Fruit fly (Drosophila melanogaster) whole organism, embryonic: ENCODE data around the gene wek.
A peak's percentile ranks its signal among the peaks of the same experiment; 100 is the strongest.

Experiments
- Adf1 ChIP-seq: fragments of 200-800 bp; sonication (Bioruptor generic); IDR thresholded peaks from 2 replicates; pipeline ENCODE4 v1.3.6; 2022; ENCODE audit warnings: missing biosample characterization, missing genetic modification characterization
- BtbVII ChIP-seq: fragments of 200-800 bp; sonication (Bioruptor generic); optimal IDR thresholded peaks from 3 replicates; lab custom pipeline; 2017; ENCODE audit warnings: missing biosample characterization, mild to moderate bottlenecking, missing genetic modification characterization
- C15 ChIP-seq: fragments of 200-800 bp; sonication (Bioruptor generic); IDR thresholded peaks from 3 replicates; pipeline ENCODE4 v1.3.6; 2022; ENCODE audit warnings: missing biosample characterization, missing genetic modification characterization
- CG11695 ChIP-seq: fragments of 200-800 bp; sonication (Bioruptor generic); IDR thresholded peaks from 3 replicates; pipeline ENCODE4 v1.3.6; 2022; ENCODE audit warnings: missing biosample characterization, missing genetic modification characterization
- CG11696 ChIP-seq: fragments of 200-800 bp; sonication (Bioruptor generic); IDR thresholded peaks from 2 replicates; pipeline ENCODE4 v1.3.6; 2022; ENCODE audit warnings: missing biosample characterization, missing genetic modification characterization
- CG12219 ChIP-seq: fragments of 200-800 bp; sonication (Bioruptor generic); optimal IDR thresholded peaks from 3 replicates; lab custom pipeline; 2018; ENCODE audit warnings: missing biosample characterization, mild to moderate bottlenecking, missing genetic modification characterization
- CG13287 ChIP-seq: fragments of 200-800 bp; sonication (Bioruptor generic); IDR thresholded peaks from 2 replicates; pipeline ENCODE4 v1.3.6; 2022; ENCODE audit warnings: missing biosample characterization, missing genetic modification characterization; ENCODE audit not compliant: partially characterized antibody
- CG14014 ChIP-seq: fragments of 200-800 bp; sonication (Bioruptor generic); IDR thresholded peaks from 2 replicates; pipeline ENCODE4 v1.3.6; 2022; ENCODE audit warnings: missing biosample characterization, missing genetic modification characterization
- CG17359 ChIP-seq: fragments of 200-800 bp; sonication (Bioruptor generic); optimal IDR thresholded peaks from 3 replicates; lab custom pipeline; 2018; ENCODE audit warnings: missing biosample characterization, mild to moderate bottlenecking, missing genetic modification characterization, moderate library complexity
- CG17361 ChIP-seq: fragments of 200-800 bp; sonication (Bioruptor generic); IDR thresholded peaks from 3 replicates; pipeline ENCODE4 v1.3.6; 2022; ENCODE audit warnings: missing biosample characterization, missing genetic modification characterization
- CG1792 ChIP-seq: fragments of 200-800 bp; sonication (Bioruptor generic); optimal IDR thresholded peaks from 2 replicates; lab custom pipeline; 2016; ENCODE audit warnings: missing biosample characterization, missing genetic modification characterization
- CG2199 ChIP-seq: fragments of 200-800 bp; sonication (Bioruptor generic); IDR thresholded peaks from 3 replicates; pipeline ENCODE4 v1.3.6; 2022; ENCODE audit warnings: missing biosample characterization, missing genetic modification characterization
- CG3163 ChIP-seq: fragments of 200-800 bp; sonication (Bioruptor generic); optimal IDR thresholded peaks from 3 replicates; lab custom pipeline; 2016; ENCODE audit warnings: missing biosample characterization, missing genetic modification characterization
- CG32532 ChIP-seq: fragments of 200-800 bp; sonication (Bioruptor generic); IDR thresholded peaks from 2 replicates; pipeline ENCODE4 v1.3.6; 2022; ENCODE audit warnings: missing biosample characterization, missing genetic modification characterization
- CG34422 ChIP-seq: fragments of 200-800 bp; sonication (Bioruptor generic); IDR thresholded peaks from 3 replicates; pipeline ENCODE4 v1.3.6; 2022; ENCODE audit warnings: missing biosample characterization, missing genetic modification characterization
- CG42726 ChIP-seq: fragments of 200-800 bp; sonication (Bioruptor generic); IDR thresholded peaks from 2 replicates; pipeline ENCODE4 v1.3.6; 2022; ENCODE audit warnings: missing biosample characterization, missing genetic modification characterization; ENCODE audit not compliant: partially characterized antibody
- CG6272 ChIP-seq: fragments of 200-800 bp; sonication (Bioruptor generic); IDR thresholded peaks from 2 replicates; pipeline ENCODE4 v1.3.6; 2022; ENCODE audit warnings: missing biosample characterization, missing genetic modification characterization
- CG6654 ChIP-seq: fragments of 200-800 bp; sonication (Bioruptor generic); optimal IDR thresholded peaks from 2 replicates; lab custom pipeline; 2017; ENCODE audit warnings: missing biosample characterization, mild to moderate bottlenecking, missing genetic modification characterization
- CG6765 ChIP-seq: fragments of 200-800 bp; sonication (Bioruptor generic); optimal IDR thresholded peaks from 3 replicates; lab custom pipeline; 2017; ENCODE audit warnings: missing biosample characterization, mild to moderate bottlenecking, missing genetic modification characterization
- CG6791 ChIP-seq: fragments of 200-800 bp; sonication (Bioruptor generic); IDR thresholded peaks from 3 replicates; pipeline ENCODE4 v1.3.6; 2022; ENCODE audit warnings: missing biosample characterization, missing genetic modification characterization; ENCODE audit not compliant: partially characterized antibody
- CG7786 ChIP-seq: fragments of 200-800 bp; sonication (Bioruptor generic); optimal IDR thresholded peaks from 2 replicates; lab custom pipeline; 2016; ENCODE audit warnings: missing biosample characterization, missing genetic modification characterization
- CG8924 ChIP-seq: fragments of 200-800 bp; optimal IDR thresholded peaks from 3 replicates; lab custom pipeline; 2019; ENCODE audit warnings: missing biosample characterization, mild to moderate bottlenecking, missing genetic modification characterization, moderate library complexity
- CG9932 ChIP-seq: fragments of 200-800 bp; sonication (Bioruptor generic); IDR thresholded peaks from 2 replicates; pipeline ENCODE4 v1.3.6; 2022; ENCODE audit warnings: missing biosample characterization, missing genetic modification characterization
- Camta ChIP-seq: fragments of 200-800 bp; sonication (Bioruptor generic); optimal IDR thresholded peaks from 2 replicates; lab custom pipeline; 2016; ENCODE audit warnings: missing biosample characterization, missing genetic modification characterization
- CrebB ChIP-seq: fragments of 200-800 bp; sonication (Bioruptor generic); optimal IDR thresholded peaks from 3 replicates; lab custom pipeline; 2018; ENCODE audit warnings: missing biosample characterization, mild to moderate bottlenecking, missing genetic modification characterization
- Doc3 ChIP-seq: fragments of 200-800 bp; sonication (Bioruptor generic); IDR thresholded peaks from 3 replicates; pipeline ENCODE4 v1.3.6; 2022; ENCODE audit warnings: missing biosample characterization, missing genetic modification characterization; ENCODE audit not compliant: partially characterized antibody
- ERR ChIP-seq: fragments of 200-800 bp; sonication (Bioruptor generic); optimal IDR thresholded peaks from 2 replicates; lab custom pipeline; 2016; ENCODE audit warnings: missing biosample characterization, missing genetic modification characterization
- Gsc ChIP-seq: fragments of 200-800 bp; sonication (Bioruptor generic); IDR thresholded peaks from 2 replicates; pipeline ENCODE4 v1.3.6; 2022; ENCODE audit warnings: missing biosample characterization, missing genetic modification characterization
- HmgZ ChIP-seq: fragments of 200-800 bp; sonication (Bioruptor generic); optimal IDR thresholded peaks from 2 replicates; lab custom pipeline; 2018; ENCODE audit warnings: missing biosample characterization, mild to moderate bottlenecking, missing genetic modification characterization
- Kr ChIP-seq: fragments of 200-800 bp; sonication (Bioruptor generic); optimal IDR thresholded peaks from 2 replicates; lab custom pipeline; 2017; ENCODE audit warnings: missing biosample characterization, mild to moderate bottlenecking, missing genetic modification characterization
- Meics ChIP-seq: fragments of 200-800 bp; sonication (Bioruptor generic); optimal IDR thresholded peaks from 2 replicates; lab custom pipeline; 2017; ENCODE audit warnings: missing biosample characterization, mild to moderate bottlenecking, missing genetic modification characterization
- NFAT ChIP-seq: fragments of 200-800 bp; sonication (Bioruptor generic); IDR thresholded peaks from 2 replicates; pipeline ENCODE4 v1.3.6; 2022; ENCODE audit warnings: missing biosample characterization, missing genetic modification characterization
- ac ChIP-seq: fragments of 200-800 bp; sonication (Bioruptor generic); optimal IDR thresholded peaks from 3 replicates; lab custom pipeline; 2017; ENCODE audit warnings: missing biosample characterization, mild to moderate bottlenecking, missing genetic modification characterization
- az2 ChIP-seq: fragments of 200-800 bp; sonication (Bioruptor generic); optimal IDR thresholded peaks from 3 replicates; lab custom pipeline; 2016; ENCODE audit warnings: missing biosample characterization, missing genetic modification characterization
- chif ChIP-seq, 2 experiments: fragments of 200-800 bp; sonication (Bioruptor generic); optimal IDR thresholded peaks; 3 replicates each; lab custom pipeline; 2016; ENCODE audit warnings: missing biosample characterization in 2 of 2, missing genetic modification characterization in 2 of 2
- gem ChIP-seq: fragments of 200-800 bp; sonication (Bioruptor generic); optimal IDR thresholded peaks from 2 replicates; lab custom pipeline; 2019; ENCODE audit warnings: missing biosample characterization, mild to moderate bottlenecking, missing genetic modification characterization, moderate library complexity
- gsb-n ChIP-seq: fragments of 200-800 bp; sonication (Bioruptor generic); optimal IDR thresholded peaks from 3 replicates; lab custom pipeline; 2018; ENCODE audit warnings: missing biosample characterization, mild to moderate bottlenecking, missing genetic modification characterization
- h ChIP-seq: fragments of >200 bp; optimal IDR thresholded peaks from 2 replicates; lab custom pipeline; 2017
- kay ChIP-seq: fragments of 200-800 bp; sonication (Bioruptor generic); optimal IDR thresholded peaks from 2 replicates; lab custom pipeline; 2016; ENCODE audit warnings: missing biosample characterization, missing genetic modification characterization
- ken ChIP-seq: fragments of 200-800 bp; sonication (Bioruptor generic); IDR thresholded peaks from 3 replicates; pipeline ENCODE4 v1.3.6; 2022; ENCODE audit warnings: missing biosample characterization, missing genetic modification characterization
- kni ChIP-seq: fragments of 200-800 bp; sonication (Bioruptor generic); optimal IDR thresholded peaks from 3 replicates; lab custom pipeline; 2017; ENCODE audit warnings: mild to moderate bottlenecking, missing biosample characterization, missing genetic modification reagents, missing genetic modification characterization
- lbe ChIP-seq: fragments of 200-800 bp; sonication (Bioruptor generic); optimal IDR thresholded peaks from 2 replicates; lab custom pipeline; 2016; ENCODE audit warnings: missing biosample characterization, mild to moderate bottlenecking, missing genetic modification characterization
- nerfin-2 ChIP-seq: fragments of 200-800 bp; sonication (Bioruptor generic); IDR thresholded peaks from 2 replicates; pipeline ENCODE4 v1.3.6; 2022; ENCODE audit warnings: missing biosample characterization, missing genetic modification characterization; ENCODE audit not compliant: partially characterized antibody
- pfk ChIP-seq: fragments of 200-800 bp; sonication (Bioruptor generic); optimal IDR thresholded peaks from 2 replicates; lab custom pipeline; 2018; ENCODE audit warnings: missing biosample characterization, mild to moderate bottlenecking, missing genetic modification characterization, moderate library complexity
- seq ChIP-seq: fragments of 200-800 bp; sonication (Bioruptor generic); IDR thresholded peaks from 2 replicates; pipeline ENCODE4 v1.3.6; 2022; ENCODE audit warnings: missing biosample characterization, missing genetic modification characterization
- sr ChIP-seq: fragments of 200-800 bp; sonication (Bioruptor generic); IDR thresholded peaks from 3 replicates; pipeline ENCODE4 v1.3.6; 2022; ENCODE audit warnings: missing biosample characterization, missing genetic modification characterization
- stc ChIP-seq: fragments of 200-800 bp; sonication (Bioruptor generic); IDR thresholded peaks from 2 replicates; pipeline ENCODE4 v1.3.6; 2022; ENCODE audit warnings: missing biosample characterization, missing genetic modification characterization
- unc-4 ChIP-seq: fragments of 200-800 bp; sonication (Bioruptor generic); IDR thresholded peaks from 2 replicates; pipeline ENCODE4 v1.3.6; 2022; ENCODE audit warnings: missing biosample characterization, missing genetic modification characterization; ENCODE audit not compliant: partially characterized antibody
- vnd ChIP-seq: fragments of 200-800 bp; sonication (Bioruptor generic); IDR thresholded peaks from 3 replicates; pipeline ENCODE4 v1.3.6; 2022; ENCODE audit warnings: missing biosample characterization, missing genetic modification characterization; ENCODE audit not compliant: partially characterized antibody
- zen2 ChIP-seq: fragments of 200-800 bp; sonication (Bioruptor generic); IDR thresholded peaks from 3 replicates; pipeline ENCODE4 v1.3.6; 2022; ENCODE audit warnings: missing biosample characterization, missing genetic modification characterization; ENCODE audit not compliant: partially characterized antibody

The wek gene

dm6 chr2L:15762466-15762865, 5.7 kb downstream of the wek start, which contains the start of gene Gli (continued):
- TF ChIP-seq C15 (GFP tag; lab: Robert Waterston, UW): no peak
- peak; percentile 50; the same call in 1 of the 2 replicates for TF ChIP-seq seq (GFP tag; lab: Robert Waterston, UW)
- peak; percentile 58 for TF ChIP-seq BtbVII (GFP tag; lab: Kevin White, UChicago)
- TF ChIP-seq CG34422 (GFP tag; lab: Robert Waterston, UW): peak; percentile 75; the same call in 2 of the 3 replicates
- peak; percentile 22 for TF ChIP-seq CG1792 (GFP tag; lab: Kevin White, UChicago)
- TF ChIP-seq CG8924 (tag; lab: Kevin White, UChicago): no peak
- TF ChIP-seq chif (GFP tag; optimal IDR thresholded peaks at IDR 0.05; lab: Kevin White, UChicago): no peak
- TF ChIP-seq az2 (GFP tag; lab: Kevin White, UChicago): no peak
- no peak for TF ChIP-seq CG6272 (GFP tag; lab: Robert Waterston, UW)
- TF ChIP-seq Kr: no peak
- 0 out of 3 replicates have a peak, but pooled peaks have one; percentile 36 for TF ChIP-seq zen2 (GFP tag; lab: Robert Waterston, UW)
- TF ChIP-seq CG2199 (GFP tag; lab: Robert Waterston, UW): peak; percentile 31; the same call in 1 of the 3 replicates
- peak; percentile 51; the same call in 1 of the 3 replicates for TF ChIP-seq sr (GFP tag; lab: Robert Waterston, UW)
- TF ChIP-seq kay: peak; percentile 21
- peak; percentile 52 for TF ChIP-seq unc-4 (GFP tag; lab: Robert Waterston, UW)
- no peak for TF ChIP-seq CG12219 (GFP tag; lab: Kevin White, UChicago)
- peak; percentile 46 for TF ChIP-seq pfk (GFP tag; lab: Kevin White, UChicago)
- peak; percentile 25 for TF ChIP-seq ERR (GFP tag; lab: Kevin White, UChicago)
- TF ChIP-seq CG11696 (GFP tag; lab: Robert Waterston, UW): 0 out of 2 replicates have a peak, but pooled peaks have one; percentile 21
- TF ChIP-seq nerfin-2: 0 out of 2 replicates have a peak, but pooled peaks have one; percentile 47
- peak; percentile 72 for TF ChIP-seq CG13287 (GFP tag; lab: Robert Waterston, UW)
- peak; percentile 50; the same call in 1 of the 3 replicates for TF ChIP-seq CG6791
- TF ChIP-seq CrebB (tag; lab: Kevin White, UChicago): peak; percentile 65
- peak; percentile 77 for TF ChIP-seq Adf1 (GFP tag; lab: Robert Waterston, UW)
- TF ChIP-seq gsb-n (tag; lab: Kevin White, UChicago): no peak
- TF ChIP-seq CG17359: peak; percentile 29
- TF ChIP-seq Gsc (GFP tag; lab: Robert Waterston, UW): no peak
- TF ChIP-seq CG7786 (GFP tag; lab: Kevin White, UChicago): peak; percentile 19
- TF ChIP-seq stc: peak; percentile 33; the same call in 1 of the 2 replicates
- TF ChIP-seq CG9932: peak; percentile 39; the same call in 1 of the 2 replicates
- TF ChIP-seq vnd (GFP tag; lab: Robert Waterston, UW): 0 out of 3 replicates have a peak, but pooled peaks have one; percentile 11
- peak; percentile 47 for TF ChIP-seq ac (GFP tag; lab: Kevin White, UChicago)
- peak; percentile 67 for TF ChIP-seq CG32532 (GFP tag; lab: Robert Waterston, UW)
- peak; percentile 18 for TF ChIP-seq Camta (GFP tag; lab: Kevin White, UChicago)
- TF ChIP-seq h (lab: Kevin White, UChicago): no peak
- no peak for TF ChIP-seq gem (tag; lab: Kevin White, UChicago)
- TF ChIP-seq ken (GFP tag; lab: Robert Waterston, UW): peak; percentile 54; the same call in 1 of the 3 replicates
- peak; percentile 68 for TF ChIP-seq HmgZ (tag; lab: Kevin White, UChicago)
- TF ChIP-seq CG42726 (GFP tag; lab: Robert Waterston, UW): peak; percentile 85
- peak; percentile 51; the same call in 1 of the 2 replicates for TF ChIP-seq NFAT (GFP tag; lab: Robert Waterston, UW)
- TF ChIP-seq Doc3 (GFP tag; lab: Robert Waterston, UW): no peak
- 0 out of 2 replicates have a peak, but pooled peaks have one; percentile 12 for TF ChIP-seq CG14014 (GFP tag; lab: Robert Waterston, UW)
- TF ChIP-seq CG3163 (GFP tag; lab: Kevin White, UChicago): peak; percentile 82
- TF ChIP-seq CG6654 (GFP tag; lab: Kevin White, UChicago): no peak
- no peak for TF ChIP-seq Meics (GFP tag; lab: Kevin White, UChicago)
- 0 out of 3 replicates have a peak, but pooled peaks have one; percentile 28 for TF ChIP-seq CG11695 (GFP tag; lab: Robert Waterston, UW)
- TF ChIP-seq kni: peak; percentile 70
- TF ChIP-seq CG17361 (GFP tag; lab: Robert Waterston, UW): no peak
- TF ChIP-seq CG6765 (GFP tag; lab: Kevin White, UChicago): no peak
- TF ChIP-seq lbe (GFP tag; lab: Kevin White, UChicago): no peak
